Worm (Caenorhabditis elegans) whole organism, L4/young adult: Measurements from ENCODE around the gene unc-26.

Experiments
- W03F9.2 ChIP-seq: fragments of 150-350 bp; optimal IDR thresholded peaks from 2 replicates; lab custom pipeline; 2014; ENCODE audit warnings: missing biosample characterization, missing genetic modification characterization
- him-1 ChIP-seq: sonication (generic microtip); optimal IDR thresholded peaks from 2 replicates; lab custom pipeline; 2016; ENCODE audit warnings: missing genotype, missing genetic modification reagents, missing genetic modification characterization, missing compliant biosample characterization

DNA sequence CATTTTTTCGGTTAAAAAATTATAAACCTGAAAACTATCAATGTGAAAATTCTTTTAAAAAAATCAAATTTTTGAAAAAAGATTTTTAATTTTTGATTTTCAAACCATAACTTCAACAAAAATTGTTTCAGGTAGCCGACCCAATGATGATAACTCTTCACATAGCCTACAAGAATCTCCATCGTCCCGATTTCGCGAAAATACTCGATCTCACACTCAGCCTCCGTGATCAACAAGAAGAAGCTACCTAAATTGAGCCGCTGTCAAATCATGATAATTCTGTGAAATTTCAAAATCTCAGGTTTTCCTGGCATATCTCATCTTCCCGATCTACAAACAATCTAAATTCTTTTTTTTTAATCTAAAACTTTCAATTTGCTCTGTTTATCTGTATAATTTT lies 22.1 kb downstream of the unc-26 start:
- TF ChIP-seq him-1, result no peak
- no peak for TF ChIP-seq W03F9.2
